Worm (Caenorhabditis elegans): ENCODE results near the gene E04F6.8.

The E04F6.8 gene

ce11 chrII:7228646-7229200 is 17.5 kb upstream of the E04F6.8 start, which contains the start of gene F32A5.4:
Gene F32A5.4, plus strand, starts transcription at chrII:7229150.
- TF ChIP-seq fos-1 (tag; optimal IDR thresholded peaks at IDR 0.05) (no peak), ama-1 (optimal IDR thresholded peaks at IDR 0.05) (peak; percentile 73), snpc-4 (tag; optimal IDR thresholded peaks at IDR 0.05) (no peak), dmd-8 (GFP tag; IDR thresholded peaks at IDR 0.05) (no peak), arid-1 (GFP tag; conservative IDR thresholded peaks at IDR 0.05) (0 out of 2 replicates have a peak, but pooled peaks have one; percentile 16), hlh-11 (tag; optimal IDR thresholded peaks at IDR 0.05) (peak; percentile 25)

- TF ChIP-seq nhr-6 (tag; optimal IDR thresholded peaks at IDR 0.05) (no peak), nhr-48 (tag; optimal IDR thresholded peaks at IDR 0.05) (no peak), set-16 (GFP tag; IDR thresholded peaks at IDR 0.05) (no peak), tra-1 (GFP tag; IDR thresholded peaks at IDR 0.05) (no peak), zip-2 (tag; optimal IDR thresholded peaks at IDR 0.05) (no peak), lin-29 (GFP tag; IDR thresholded peaks at IDR 0.05) (no peak)
Measured at ce11 chrII:7225864-7226522, 14.8 kb upstream of the E04F6.8 start, which contains the start of gene clh-3. Gene clh-3, minus strand, starts transcription at chrII:7225914.

- TF ChIP-seq unc-130 (GFP tag; optimal IDR thresholded peaks at IDR 0.05) (no peak), T20F7.1 (GFP tag; optimal IDR thresholded peaks at IDR 0.05) (no peak), mxl-3 (GFP tag; optimal IDR thresholded peaks at IDR 0.05) (no peak), daf-19 (GFP tag; conservative IDR thresholded peaks at IDR 0.05) (no peak), Y75B8A.6 (GFP tag; IDR thresholded peaks at IDR 0.05) (no peak), lsy-2 (tag; optimal IDR thresholded peaks at IDR 0.05) (no peak), nhr-11 (tag; optimal IDR thresholded peaks at IDR 0.05) (no peak), dve-1 (tag; optimal IDR thresholded peaks at IDR 0.05; ENCODE audit: insufficient read depth) (no peak), saeg-2 (GFP tag; IDR thresholded peaks at IDR 0.05) (no peak), aha-1 (tag) (peak; percentile 55), sdz-12 (GFP tag; optimal IDR thresholded peaks at IDR 0.05) (no peak), mes-2 (tag; optimal IDR thresholded peaks at IDR 0.05; ENCODE audit: poor library complexity, severe bottlenecking) (no peak), pqm-1 (tag; optimal IDR thresholded peaks at IDR 0.05) (no peak), vab-7 (GFP tag; IDR thresholded peaks at IDR 0.05) (no peak), unc-62 (GFP tag; optimal IDR thresholded peaks at IDR 0.05 in 1 of 2) (peak in 1 of 2 experiments; percentile 56), unc-62 (tag; optimal IDR thresholded peaks at IDR 0.05) (no peak), spr-3 (GFP tag; optimal IDR thresholded peaks at IDR 0.05) (no peak), F44E2.7 (GFP tag; IDR thresholded peaks at IDR 0.05) (no peak)
Measured at ce11 chrII:7224074-7224473, 12.9 kb upstream of the E04F6.8 start.

- TF ChIP-seq aha-1 (tag) (peak; percentile 66), F49E8.2 (tag; optimal IDR thresholded peaks at IDR 0.05; ENCODE audit: borderline replicate concordance) (no peak), unc-62 (GFP tag; optimal IDR thresholded peaks at IDR 0.05 in 1 of 2) (peak in 1 of 2 experiments; percentile 57), unc-62 (tag; optimal IDR thresholded peaks at IDR 0.05) (no peak)
Measured at ce11 chrII:7217047-7217446, 5.9 kb upstream of the E04F6.8 start, which contains the start of gene E04F6.10. Gene E04F6.10, minus strand, starts transcription at chrII:7217147.

ce11 chrII:7212059-7212458 is 879 bp upstream of the E04F6.8 start, which contains the start of gene E04F6.9:
Gene E04F6.9, minus strand, starts transcription at chrII:7212159.
- TF ChIP-seq skn-1 (tag; optimal IDR thresholded peaks at IDR 0.05) (no peak), nhr-76 (tag; optimal IDR thresholded peaks at IDR 0.05) (no peak), mep-1 (tag; optimal IDR thresholded peaks at IDR 0.05) (no peak), daf-16 (GFP tag; optimal IDR thresholded peaks at IDR 0.05) (peak in 1 of 2 experiments; percentile 36), daf-16 (tag; optimal IDR thresholded peaks at IDR 0.05) (no peak), nhr-111 (GFP tag; optimal IDR thresholded peaks at IDR 0.05) (no peak), ceh-82 (tag; optimal IDR thresholded peaks at IDR 0.05) (no peak), rbr-2 (tag; optimal IDR thresholded peaks at IDR 0.05) (no peak), daf-19 (GFP tag; conservative IDR thresholded peaks at IDR 0.05) (no peak)

All from whole organism, L4 larva.